Fruit fly (Drosophila melanogaster) whole organism, embryonic: ENCODE measurements around the gene CG14362.

ENCODE experiments used
- BtbVII ChIP-seq: fragments of 200-800 bp; sonication (Bioruptor generic); optimal IDR thresholded peaks from 3 replicates; lab custom pipeline; 2017; ENCODE audit warnings: missing biosample characterization, mild to moderate bottlenecking, missing genetic modification characterization
- CG10267 ChIP-seq: fragments of 200-800 bp; sonication (Bioruptor generic); optimal IDR thresholded peaks from 2 replicates; lab custom pipeline; 2018; ENCODE audit warnings: missing biosample characterization, mild to moderate bottlenecking, missing genetic modification characterization, moderate library complexity
- CG10959 ChIP-seq: fragments of 200-800 bp; sonication (Bioruptor generic); IDR thresholded peaks from 2 replicates; pipeline ENCODE4 v1.3.6; 2022; ENCODE audit warnings: missing biosample characterization, missing genetic modification characterization
- CG11456 ChIP-seq: fragments of 200-800 bp; sonication (Bioruptor generic); IDR thresholded peaks from 3 replicates; pipeline ENCODE4 v1.3.6; 2022; ENCODE audit warnings: missing biosample characterization, missing genetic modification characterization
- CG13287 ChIP-seq: fragments of 200-800 bp; sonication (Bioruptor generic); IDR thresholded peaks from 2 replicates; pipeline ENCODE4 v1.3.6; 2022; ENCODE audit warnings: missing biosample characterization, missing genetic modification characterization; ENCODE audit not compliant: partially characterized antibody
- CG15073 ChIP-seq: fragments of 200-800 bp; sonication (Bioruptor generic); optimal IDR thresholded peaks from 2 replicates; lab custom pipeline; 2016; ENCODE audit warnings: missing biosample characterization, missing genetic modification characterization
- CG1602 ChIP-seq: fragments of 200-800 bp; sonication (Bioruptor generic); optimal IDR thresholded peaks from 3 replicates; lab custom pipeline; 2016; ENCODE audit warnings: missing biosample characterization, missing genetic modification characterization
- CG1792 ChIP-seq: fragments of 200-800 bp; sonication (Bioruptor generic); optimal IDR thresholded peaks from 2 replicates; lab custom pipeline; 2016; ENCODE audit warnings: missing biosample characterization, missing genetic modification characterization
- CG18011 ChIP-seq: fragments of 200-800 bp; sonication (Bioruptor generic); optimal IDR thresholded peaks from 2 replicates; lab custom pipeline; 2017; ENCODE audit warnings: missing biosample characterization, missing genetic modification characterization, mild to moderate bottlenecking, moderate library complexity, missing genotype
- CG32767 ChIP-seq: fragments of 200-800 bp; sonication (Bioruptor generic); IDR thresholded peaks from 2 replicates; pipeline ENCODE4 v1.3.6; 2022; ENCODE audit warnings: missing biosample characterization, missing genetic modification characterization
- CG32772 ChIP-seq: fragments of 200-800 bp; sonication (Bioruptor generic); IDR thresholded peaks from 2 replicates; pipeline ENCODE4 v1.3.6; 2022; ENCODE audit warnings: missing biosample characterization, missing genetic modification characterization
- CG34376 ChIP-seq: fragments of 200-800 bp; sonication (Bioruptor generic); optimal IDR thresholded peaks from 2 replicates; lab custom pipeline; 2018; ENCODE audit warnings: missing biosample characterization, mild to moderate bottlenecking, missing genetic modification characterization
- CG5180 ChIP-seq: fragments of 200-800 bp; sonication (Bioruptor generic); optimal IDR thresholded peaks from 3 replicates; lab custom pipeline; 2017; ENCODE audit warnings: missing biosample characterization, missing genetic modification characterization, mild to moderate bottlenecking, moderate library complexity, missing genetic modification reagents
- CG7839 ChIP-seq: fragments of 200-800 bp; sonication (Bioruptor generic); optimal IDR thresholded peaks from 3 replicates; lab custom pipeline; 2018; ENCODE audit warnings: missing biosample characterization, mild to moderate bottlenecking, missing genetic modification characterization, moderate library complexity
- CG8089 ChIP-seq: fragments of 200-800 bp; sonication (Bioruptor generic); optimal IDR thresholded peaks from 3 replicates; lab custom pipeline; 2016; ENCODE audit warnings: missing biosample characterization, missing genetic modification characterization
- CG9609 ChIP-seq: fragments of 200-800 bp; sonication (Bioruptor generic); optimal IDR thresholded peaks from 3 replicates; lab custom pipeline; 2016; ENCODE audit warnings: missing biosample characterization, missing genetic modification characterization
- CHES-1-like ChIP-seq: fragments of 200-800 bp; sonication (Bioruptor generic); optimal IDR thresholded peaks from 2 replicates; lab custom pipeline; 2016; ENCODE audit warnings: missing biosample characterization, missing genetic modification characterization
- D ChIP-seq, 2 experiments: fragments of 200-800 bp in 1 of 2; fragments of >200 bp in 1 of 2; sonication (Bioruptor generic) in 1 of 2; optimal IDR thresholded peaks; 2 replicates in 1 of 2; 3 replicates in 1 of 2; lab custom pipeline; 2017; ENCODE audit warnings: mild to moderate bottlenecking in 1 of 2, missing biosample characterization in 1 of 2, missing genetic modification characterization in 1 of 2, missing genetic modification reagents in 1 of 2
- Dll ChIP-seq: fragments of 200-800 bp; sonication (Bioruptor generic); IDR thresholded peaks from 4 replicates; pipeline ENCODE4 v1.3.6; 2022; ENCODE audit warnings: missing biosample characterization, missing genetic modification characterization; ENCODE audit not compliant: partially characterized antibody
- HLHmδ ChIP-seq: fragments of 200-800 bp; sonication (Bioruptor generic); optimal IDR thresholded peaks from 2 replicates; lab custom pipeline; 2018; ENCODE audit warnings: missing biosample characterization, mild to moderate bottlenecking, missing genetic modification characterization, moderate library complexity
- Med ChIP-seq: fragments of 200-800 bp; sonication (Bioruptor generic); peaks from one replicate; lab custom pipeline; 2016; ENCODE audit warnings: missing biosample characterization, missing genetic modification characterization, mild to moderate bottlenecking, inconsistent platforms, moderate library complexity
- Neu2 ChIP-seq: fragments of 200-800 bp; sonication (Bioruptor generic); optimal IDR thresholded peaks from 3 replicates; lab custom pipeline; 2016; ENCODE audit warnings: missing biosample characterization, missing genetic modification characterization, borderline replicate concordance
- Nf-YA ChIP-seq: fragments of 200-800 bp; sonication (Bioruptor generic); IDR thresholded peaks from 2 replicates; pipeline ENCODE4 v1.3.6; 2022; ENCODE audit warnings: missing biosample characterization, missing genetic modification characterization
- Scr ChIP-seq: fragments of 200-800 bp; sonication (Bioruptor generic); IDR thresholded peaks from 2 replicates; pipeline ENCODE4 v1.3.6; 2022; ENCODE audit warnings: missing biosample characterization, missing genetic modification characterization; ENCODE audit not compliant: partially characterized antibody
- Sox100B ChIP-seq: fragments of 200-800 bp; sonication (Bioruptor generic); optimal IDR thresholded peaks from 3 replicates; lab custom pipeline; 2018; ENCODE audit warnings: missing biosample characterization, mild to moderate bottlenecking, missing genetic modification characterization
- YL-1 ChIP-seq: fragments of 200-800 bp; sonication (Bioruptor generic); optimal IDR thresholded peaks from 3 replicates; lab custom pipeline; 2017; ENCODE audit warnings: missing biosample characterization, mild to moderate bottlenecking, missing genetic modification characterization
- aop ChIP-seq: fragments of 200-800 bp; sonication (Bioruptor generic); IDR thresholded peaks from 2 replicates; pipeline ENCODE4 v1.3.6; 2022; ENCODE audit warnings: missing biosample characterization, missing genetic modification characterization
- cad ChIP-seq: fragments of >200 bp; optimal IDR thresholded peaks from 2 replicates; lab custom pipeline; 2017; ENCODE audit warnings: missing biosample characterization, missing genetic modification characterization
- chinmo ChIP-seq: fragments of 200-800 bp; sonication (Bioruptor generic); IDR thresholded peaks from 4 replicates; pipeline ENCODE4 v1.3.6; 2022; ENCODE audit warnings: missing biosample characterization, missing genetic modification characterization; ENCODE audit not compliant: partially characterized antibody
- dan ChIP-seq: fragments of 200-800 bp; sonication (Bioruptor generic); IDR thresholded peaks from 2 replicates; pipeline ENCODE4 v1.3.6; 2022; ENCODE audit warnings: missing biosample characterization, missing genetic modification characterization
- dati ChIP-seq: fragments of 200-800 bp; sonication (Bioruptor generic); IDR thresholded peaks from 2 replicates; pipeline ENCODE4 v1.3.6; 2022; ENCODE audit warnings: missing biosample characterization, missing genetic modification characterization
- fd64A ChIP-seq: fragments of 200-800 bp; sonication (Bioruptor generic); optimal IDR thresholded peaks from 3 replicates; lab custom pipeline; 2018; ENCODE audit warnings: missing biosample characterization, mild to moderate bottlenecking, missing genetic modification characterization
- gcm ChIP-seq: fragments of 200-800 bp; sonication (Bioruptor generic); optimal IDR thresholded peaks from 2 replicates; lab custom pipeline; 2019; ENCODE audit warnings: missing biosample characterization, mild to moderate bottlenecking, missing genetic modification characterization, moderate library complexity
- gcm2 ChIP-seq: fragments of 200-800 bp; sonication (Bioruptor generic); optimal IDR thresholded peaks from 2 replicates; lab custom pipeline; 2016; ENCODE audit warnings: missing biosample characterization, missing genetic modification characterization
- klu ChIP-seq: fragments of 200-800 bp; sonication (Bioruptor generic); IDR thresholded peaks from 2 replicates; pipeline ENCODE4 v1.3.6; 2022; ENCODE audit warnings: missing biosample characterization, missing genetic modification characterization
- onecut ChIP-seq: fragments of 200-800 bp; sonication (Bioruptor generic); IDR thresholded peaks from 2 replicates; pipeline ENCODE4 v1.3.6; 2022; ENCODE audit warnings: missing biosample characterization, missing genetic modification characterization
- pnt ChIP-seq: fragments of 200-800 bp; sonication (Bioruptor generic); optimal IDR thresholded peaks from 3 replicates; lab custom pipeline; 2016; ENCODE audit warnings: missing biosample characterization, missing genetic modification characterization
- prd ChIP-seq, 3 experiments: fragments of >200 bp in 2 of 3; fragments of 200-800 bp in 1 of 3; sonication (Bioruptor generic) in 1 of 3; optimal IDR thresholded peaks in 2 of 3; IDR thresholded peaks in 1 of 3; 2 replicates in 2 of 3; 3 replicates in 1 of 3; pipeline versions ENCODE4 v1.3.6 to Lab custom; 2017 to 2022; ENCODE audit warnings: missing biosample characterization in 1 of 3, missing genetic modification characterization in 1 of 3
- sr ChIP-seq: fragments of 200-800 bp; sonication (Bioruptor generic); IDR thresholded peaks from 3 replicates; pipeline ENCODE4 v1.3.6; 2022; ENCODE audit warnings: missing biosample characterization, missing genetic modification characterization
- stc ChIP-seq: fragments of 200-800 bp; sonication (Bioruptor generic); IDR thresholded peaks from 2 replicates; pipeline ENCODE4 v1.3.6; 2022; ENCODE audit warnings: missing biosample characterization, missing genetic modification characterization
- twi ChIP-seq: fragments of 200-800 bp; optimal IDR thresholded peaks from 2 replicates; lab custom pipeline; 2019; ENCODE audit warnings: missing biosample characterization, mild to moderate bottlenecking, missing genetic modification characterization, moderate library complexity
- zen ChIP-seq: fragments of 200-800 bp; sonication (Bioruptor generic); optimal IDR thresholded peaks from 3 replicates; lab custom pipeline; 2018; ENCODE audit warnings: missing biosample characterization, mild to moderate bottlenecking, missing genetic modification characterization, moderate library complexity

Gene CG14362

dm6 chr3R:13901543-13901945, 46.3 kb upstream of the CG14362 start, which contains the start of gene ems (continued):
- TF ChIP-seq CG32767 (GFP tag; lab: Robert Waterston, UW) (peak; percentile 67), CG18011 (no peak), gcm2 (no peak), Neu2 (no peak), twi (tag; lab: Kevin White, UChicago) (peak; percentile 41), CG1792 (no peak), onecut (no peak), CG34376 (no peak), chinmo (GFP tag; lab: Robert Waterston, UW) (peak; percentile 79; the same call in 2 of the 4 replicates), CG10267 (tag; lab: Kevin White, UChicago) (no peak), CG8089 (GFP tag; lab: Kevin White, UChicago) (no peak), zen (tag; lab: Kevin White, UChicago) (peak; percentile 24), sr (GFP tag; lab: Robert Waterston, UW) (peak; percentile 33; the same call in 1 of the 3 replicates), gcm (GFP tag; lab: Kevin White, UChicago) (peak; percentile 34), CG5180 (GFP tag; lab: Kevin White, UChicago) (no peak), stc (GFP tag; lab: Robert Waterston, UW) (no peak), CG13287 (GFP tag; lab: Robert Waterston, UW) (peak; percentile 50; the same call in 1 of the 2 replicates), aop (GFP tag; lab: Robert Waterston, UW) (no peak), Nf-YA (GFP tag; lab: Robert Waterston, UW) (peak; percentile 90), Scr (peak; percentile 31; the same call in 1 of the 2 replicates), Med (GFP tag; lab: Kevin White, UChicago) (peak; percentile 63), CG7839 (tag; lab: Kevin White, UChicago) (no peak), CHES-1-like (GFP tag; lab: Kevin White, UChicago) (no peak), YL-1 (no peak), CG10959 (no peak), pnt (no peak), CG9609 (GFP tag; lab: Kevin White, UChicago) (no peak), Dll (peak; percentile 42; the same call in 1 of the 4 replicates), fd64A (peak; percentile 13), CG15073 (GFP tag; lab: Kevin White, UChicago) (no peak), Sox100B (GFP tag; lab: Kevin White, UChicago) (no peak), HLHmδ (GFP tag; lab: Kevin White, UChicago) (peak; percentile 56), CG1602 (GFP tag; lab: Kevin White, UChicago) (no peak)

- peak; percentile 94 for TF ChIP-seq zen (tag; lab: Kevin White, UChicago)
- TF ChIP-seq CG32772 (GFP tag; lab: Robert Waterston, UW): no peak
- no peak for TF ChIP-seq dati (GFP tag; lab: Robert Waterston, UW)
- peak; percentile 39 for TF ChIP-seq cad
- no peak for TF ChIP-seq BtbVII (GFP tag; lab: Kevin White, UChicago)
- TF ChIP-seq klu (GFP tag; lab: Robert Waterston, UW): no peak
- TF ChIP-seq CG11456 (GFP tag; lab: Robert Waterston, UW): 0 out of 3 replicates have a peak, but pooled peaks have one; percentile 12
- peak; percentile 97 for TF ChIP-seq D (optimal IDR thresholded peaks at IDR 0.05; lab: Kevin White, UChicago)
- TF ChIP-seq D (GFP tag; optimal IDR thresholded peaks at IDR 0.05; lab: Kevin White, UChicago): no peak
- no peak for TF ChIP-seq dan
- TF ChIP-seq prd (optimal IDR thresholded peaks at IDR 0.05; lab: Kevin White, UChicago): no peak
- peak; percentile 31; the same call in 1 of the 3 replicates for TF ChIP-seq prd (GFP tag; IDR thresholded peaks at IDR 0.05; lab: Robert Waterston, UW)
- TF ChIP-seq, all 482 proteins: peak for 5
Measured at dm6 chr3R:13899727-13900209, 44.5 kb upstream of the CG14362 start.
